Worm (Caenorhabditis elegans) whole organism, L3 larva: Measurements from ENCODE around the gene K10G9.2.

Experiments used
- R02D3.7 ChIP-seq: fragments of 150-350 bp; optimal IDR thresholded peaks from 2 replicates; lab custom pipeline; 2014; ENCODE audit warnings: missing biosample characterization, missing genetic modification characterization
- ZK546.5 ChIP-seq: sonication (generic microtip); optimal IDR thresholded peaks from 2 replicates; lab custom pipeline; 2017; ENCODE audit warnings: missing biosample characterization, missing genetic modification characterization
- aly-2 ChIP-seq: fragments of 150-350 bp; optimal IDR thresholded peaks from 2 replicates; lab custom pipeline; 2014; ENCODE audit warnings: missing biosample characterization, missing genetic modification characterization
- ceh-16 ChIP-seq: sonication (generic microtip); optimal IDR thresholded peaks from 2 replicates; lab custom pipeline; 2017; ENCODE audit warnings: missing biosample characterization, missing genetic modification characterization
- ceh-28 ChIP-seq: fragments of 150-350 bp; optimal IDR thresholded peaks from 2 replicates; lab custom pipeline; 2014; ENCODE audit warnings: missing biosample characterization, missing genetic modification reagents, missing genetic modification characterization
- ceh-82 ChIP-seq: fragments of 150-350 bp; optimal IDR thresholded peaks from 2 replicates; lab custom pipeline; 2014; ENCODE audit warnings: missing biosample characterization, missing genetic modification characterization
- ceh-9 ChIP-seq: sonication (generic microtip); optimal IDR thresholded peaks from 2 replicates; lab custom pipeline; 2018; ENCODE audit warnings: missing biosample characterization, missing genetic modification characterization
- egl-27 ChIP-seq: sonication (generic microtip); optimal IDR thresholded peaks from 4 replicates; lab custom pipeline; 2017; ENCODE audit warnings: missing biosample characterization, missing genetic modification reagents, missing genetic modification characterization
- elt-1 ChIP-seq: fragments of 150-350 bp; optimal IDR thresholded peaks from 2 replicates; lab custom pipeline; 2014; ENCODE audit warnings: missing biosample characterization, missing genetic modification characterization
- elt-2 ChIP-seq: sonication (generic microtip); optimal IDR thresholded peaks from 2 replicates; lab custom pipeline; 2016; ENCODE audit warnings: missing genetic modification reagents, mild to moderate bottlenecking, missing genetic modification characterization, missing compliant biosample characterization
- elt-3 ChIP-seq, 3 experiments: fragments of 150-350 bp in 1 of 3; sonication (generic microtip) in 2 of 3; optimal IDR thresholded peaks; 2 replicates in 2 of 3; 4 replicates in 1 of 3; lab custom pipeline; 2014 to 2017; ENCODE audit warnings: missing biosample characterization in 3 of 3, missing genetic modification characterization in 3 of 3
- hmg-11 ChIP-seq: sonication (generic microtip); optimal IDR thresholded peaks from 2 replicates; lab custom pipeline; 2016; ENCODE audit warnings: missing genetic modification characterization, missing compliant biosample characterization
- lin-15B ChIP-seq: fragments of 150-350 bp; optimal IDR thresholded peaks from 2 replicates; lab custom pipeline; 2014; ENCODE audit warnings: missing biosample characterization, missing genetic modification characterization
- lin-39 ChIP-seq: fragments of 150-350 bp; optimal IDR thresholded peaks from 2 replicates; lab custom pipeline; 2018; ENCODE audit warnings: missing biosample characterization, missing genetic modification reagents, missing genetic modification characterization
- lsy-12 ChIP-seq: sonication (generic microtip); optimal IDR thresholded peaks from 2 replicates; lab custom pipeline; 2016; ENCODE audit warnings: mild to moderate bottlenecking, missing genetic modification characterization, missing compliant biosample characterization
- mdl-1 ChIP-seq: fragments of 150-350 bp; optimal IDR thresholded peaks from 2 replicates; lab custom pipeline; 2014; ENCODE audit warnings: missing biosample characterization, missing genetic modification characterization
- mml-1 ChIP-seq: fragments of 150-350 bp; sonication (generic microtip); optimal IDR thresholded peaks from 3 replicates; lab custom pipeline; 2014; ENCODE audit warnings: missing biosample characterization, missing genetic modification characterization
- nfya-1 ChIP-seq: sonication (generic microtip); optimal IDR thresholded peaks from 2 replicates; lab custom pipeline; 2017; ENCODE audit warnings: missing genetic modification characterization, mild to moderate bottlenecking, missing compliant biosample characterization, antibody characterized with exemption, moderate library complexity; ENCODE audit not compliant: insufficient read depth
- nhr-11 ChIP-seq: fragments of 150-350 bp; optimal IDR thresholded peaks from 2 replicates; lab custom pipeline; 2014; ENCODE audit warnings: missing biosample characterization, missing genetic modification characterization
- nhr-12 ChIP-seq: fragments of 150-350 bp; optimal IDR thresholded peaks from 2 replicates; lab custom pipeline; 2014; ENCODE audit warnings: missing biosample characterization, missing genetic modification characterization
- nhr-23 ChIP-seq: fragments of 150-350 bp; optimal IDR thresholded peaks from 2 replicates; lab custom pipeline; 2014; ENCODE audit warnings: missing biosample characterization, missing genetic modification reagents, missing genetic modification characterization
- nhr-237 ChIP-seq: fragments of 150-350 bp; optimal IDR thresholded peaks from 2 replicates; lab custom pipeline; 2014; ENCODE audit warnings: missing biosample characterization, missing genetic modification characterization
- nhr-25 ChIP-seq: sonication (generic microtip); optimal IDR thresholded peaks from 2 replicates; lab custom pipeline; 2017; ENCODE audit warnings: missing biosample characterization, missing genetic modification characterization
- nhr-43 ChIP-seq: sonication (generic microtip); optimal IDR thresholded peaks from 2 replicates; lab custom pipeline; 2016; ENCODE audit warnings: mild to moderate bottlenecking, missing genetic modification characterization, missing compliant biosample characterization; ENCODE audit not compliant: poor library complexity, severe bottlenecking
- nhr-67 ChIP-seq: fragments of 150-350 bp; optimal IDR thresholded peaks from 2 replicates; lab custom pipeline; 2014; ENCODE audit warnings: missing biosample characterization, missing genetic modification characterization
- nhr-77 ChIP-seq: fragments of 150-350 bp; optimal IDR thresholded peaks from 2 replicates; lab custom pipeline; 2014; ENCODE audit warnings: missing biosample characterization, missing genetic modification characterization
- pha-4 ChIP-seq: fragments of 150-350 bp; optimal IDR thresholded peaks from 2 replicates; lab custom pipeline; 2014; ENCODE audit warnings: missing biosample characterization, missing genetic modification reagents, missing genetic modification characterization
- pqm-1 ChIP-seq: fragments of 150-350 bp; optimal IDR thresholded peaks from 2 replicates; lab custom pipeline; 2017; ENCODE audit warnings: missing biosample characterization, missing genetic modification characterization, inconsistent platforms
- sea-2 ChIP-seq: fragments of 150-350 bp; sonication (generic microtip); optimal IDR thresholded peaks from 4 replicates; lab custom pipeline; 2014; ENCODE audit warnings: missing biosample characterization, missing genetic modification reagents, missing genetic modification characterization
- skn-1 ChIP-seq: fragments of 150-350 bp; optimal IDR thresholded peaks from 2 replicates; lab custom pipeline; 2014; ENCODE audit warnings: missing biosample characterization, missing genetic modification characterization
- snpc-4 ChIP-seq: fragments of 150-350 bp; optimal IDR thresholded peaks from 2 replicates; lab custom pipeline; 2014; ENCODE audit warnings: missing biosample characterization, missing genetic modification characterization
- unc-39 ChIP-seq: sonication (generic microtip); optimal IDR thresholded peaks from 4 replicates; lab custom pipeline; 2017; ENCODE audit warnings: missing biosample characterization, missing genetic modification characterization
- unc-62 ChIP-seq: fragments of 150-350 bp; sonication (generic microtip); optimal IDR thresholded peaks from 4 replicates; lab custom pipeline; 2014; ENCODE audit warnings: missing biosample characterization, missing genetic modification reagents, missing genetic modification characterization
- zag-1 ChIP-seq: fragments of 150-350 bp; optimal IDR thresholded peaks from 2 replicates; lab custom pipeline; 2014; ENCODE audit warnings: missing biosample characterization, missing genetic modification characterization
- ztf-11 ChIP-seq: fragments of 150-350 bp; optimal IDR thresholded peaks from 2 replicates; lab custom pipeline; 2014; ENCODE audit warnings: missing biosample characterization, missing genetic modification characterization
- ztf-4 ChIP-seq: fragments of 150-350 bp; optimal IDR thresholded peaks from 2 replicates; lab custom pipeline; 2014; ENCODE audit warnings: missing biosample characterization, missing genetic modification characterization

Gene K10G9.2

DNA sequence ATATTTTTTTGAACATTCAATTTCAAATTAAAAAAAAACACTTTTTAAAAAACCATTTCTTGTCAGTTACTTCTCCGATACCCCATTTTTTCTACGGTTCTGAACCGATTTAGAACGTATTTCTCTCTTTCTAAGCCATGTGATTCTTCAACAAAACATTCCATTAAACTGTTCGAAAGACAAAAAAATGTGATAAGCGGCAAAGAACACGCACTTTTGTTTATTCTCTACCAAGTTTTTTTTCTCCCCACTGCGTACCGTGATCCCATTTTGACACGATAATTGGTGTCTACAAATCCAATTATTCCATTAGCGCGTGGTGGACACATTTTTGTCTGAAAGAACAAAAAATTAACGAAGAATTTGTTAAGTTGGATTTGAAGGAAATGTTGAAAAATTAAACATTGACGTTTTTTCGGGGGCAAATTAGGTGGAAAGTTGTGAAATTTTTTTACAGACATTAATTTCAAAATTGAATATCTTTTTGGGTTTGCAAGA, 44.3 kb upstream of the K10G9.2 start:
- TF ChIP-seq ZK546.5 (tag; lab: Kevin White, UChicago) (no peak), nhr-43 (tag; lab: Kevin White, UChicago) (peak; percentile 40), pha-4 (no peak), ceh-28 (tag; lab: Kevin White, UChicago) (no peak), sea-2 (GFP tag; lab: Kevin White, UChicago) (no peak), aly-2 (tag; lab: Kevin White, UChicago) (no peak), nhr-25 (tag; lab: Kevin White, UChicago) (peak; percentile 1)

DNA sequence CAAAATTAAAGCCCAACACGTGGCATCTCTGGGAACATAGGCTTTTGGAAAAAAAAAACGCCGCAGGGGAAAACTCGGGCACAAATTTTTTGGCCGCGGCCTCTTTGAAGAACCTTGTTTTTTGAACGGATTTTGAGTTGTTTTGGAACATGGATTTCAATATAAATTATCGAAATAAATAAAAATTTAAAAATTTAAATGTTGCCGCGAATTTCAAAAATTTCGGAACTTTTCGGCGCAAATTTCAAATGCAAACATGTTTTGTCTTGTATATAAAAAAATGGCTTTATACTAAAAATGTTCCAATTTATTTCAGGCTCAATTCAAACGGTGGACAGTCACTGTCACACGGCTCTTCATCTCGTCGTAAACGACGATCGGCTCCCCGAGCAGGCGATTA, 41.7 kb upstream of the K10G9.2 start:
- TF ChIP-seq ztf-4 (tag; lab: Kevin White, UChicago): no peak
- TF ChIP-seq lsy-12 (tag; lab: Kevin White, UChicago): no peak
- TF ChIP-seq elt-3 (tag; optimal IDR thresholded peaks at IDR 0.05; lab: Kevin White, UChicago): no peak
- TF ChIP-seq unc-39: no peak
- no peak for TF ChIP-seq nhr-12 (tag; lab: Kevin White, UChicago)
- no peak for TF ChIP-seq nhr-67 (tag; lab: Kevin White, UChicago)
- no peak for TF ChIP-seq nhr-77 (tag; lab: Kevin White, UChicago)
- TF ChIP-seq pha-4: no peak
- TF ChIP-seq sea-2 (GFP tag; lab: Kevin White, UChicago): no peak
- TF ChIP-seq nhr-43 (tag; lab: Kevin White, UChicago): no peak
- no peak for TF ChIP-seq ceh-82
- TF ChIP-seq ceh-9: no peak
- no peak for TF ChIP-seq nfya-1 (tag; lab: Kevin White, UChicago)
- TF ChIP-seq skn-1 (tag; lab: Kevin White, UChicago): no peak
- no peak for TF ChIP-seq unc-62 (GFP tag; lab: Kevin White, UChicago)
- TF ChIP-seq nhr-23 (tag; lab: Kevin White, UChicago): no peak

DNA sequence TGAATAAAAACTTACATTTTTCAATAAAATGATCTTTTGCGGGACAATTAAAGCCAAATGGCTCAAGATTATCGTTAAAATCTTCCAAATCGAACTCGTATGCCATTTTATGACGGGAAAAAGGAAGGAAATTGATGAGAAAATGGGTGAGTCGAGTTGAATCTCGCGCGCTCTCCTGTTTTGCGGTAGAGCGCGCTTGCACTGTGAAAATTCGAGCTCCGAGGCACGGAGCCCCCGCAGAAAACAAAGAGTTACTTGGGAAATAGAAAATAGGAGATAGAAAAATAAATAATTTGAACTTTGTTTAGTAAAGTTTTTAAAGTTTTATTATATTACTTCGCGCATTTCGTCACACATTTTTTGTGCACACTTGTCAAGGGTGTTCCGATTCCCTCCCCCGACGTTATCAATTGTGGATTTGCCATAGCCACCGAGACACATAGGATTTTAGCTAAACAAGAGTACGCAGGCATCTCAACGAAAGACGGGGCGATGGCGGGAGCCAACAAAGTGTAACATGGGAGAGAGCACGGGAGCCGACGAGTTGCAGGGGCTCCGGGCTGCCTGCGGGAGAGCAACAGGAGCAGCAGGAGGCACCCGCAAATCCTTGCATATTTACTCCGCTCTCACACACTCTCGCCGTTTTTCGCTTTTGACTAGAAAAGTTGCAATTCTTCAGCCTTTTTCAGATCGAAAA, 37.1 kb upstream of the K10G9.2 start, which contains the start of the genes div-1 and cor-1:
div-1 (minus strand) TSS at position 119 of the 697 bp plus-strand sequence.
cor-1 (plus strand) TSS at position 671 of the 697 bp plus-strand sequence.
- TF ChIP-seq nhr-43 (tag; lab: Kevin White, UChicago) (no peak), mml-1 (tag; lab: Kevin White, UChicago) (no peak), sea-2 (GFP tag; lab: Kevin White, UChicago) (no peak), nfya-1 (tag; lab: Kevin White, UChicago) (peak; percentile 42), mdl-1 (tag; lab: Kevin White, UChicago) (no peak), nhr-77 (tag; lab: Kevin White, UChicago) (no peak), aly-2 (tag; lab: Kevin White, UChicago) (no peak), R02D3.7 (no peak), hmg-11 (tag; lab: Kevin White, UChicago) (no peak), ZK546.5 (tag; lab: Kevin White, UChicago) (no peak), ztf-11 (no peak), pha-4 (peak; percentile 62), lin-39 (tag; lab: Kevin White, UChicago) (peak; percentile 25), pqm-1 (tag; lab: Kevin White, UChicago) (no peak), lin-15B (tag; lab: Kevin White, UChicago) (peak; percentile 62), elt-3 (tag; optimal IDR thresholded peaks at IDR 0.05; lab: Kevin White, UChicago) (no peak), egl-27 (tag; lab: Kevin White, UChicago) (no peak), elt-2 (tag; lab: Kevin White, UChicago) (peak; percentile 7), ceh-16 (no peak), nhr-11 (tag; lab: Kevin White, UChicago) (no peak), zag-1 (no peak), unc-62 (GFP tag; lab: Kevin White, UChicago) (no peak), elt-1 (no peak), snpc-4 (tag; lab: Kevin White, UChicago) (peak; percentile 54), nhr-237 (no peak)
